Fruit fly (Drosophila melanogaster) whole organism, embryonic: Measurements from ENCODE around the gene feo.
A peak's percentile ranks its signal among the peaks of the same experiment; 100 is the strongest.

Source experiments
- Adf1 ChIP-seq: fragments of 200-800 bp; sonication (Bioruptor generic); IDR thresholded peaks from 2 replicates; pipeline ENCODE4 v1.3.6; 2022; ENCODE audit warnings: missing biosample characterization, missing genetic modification characterization
- Asciz ChIP-seq: fragments of 200-800 bp; sonication (Bioruptor generic); optimal IDR thresholded peaks from 2 replicates; lab custom pipeline; 2017; ENCODE audit warnings: missing biosample characterization, mild to moderate bottlenecking, missing genetic modification characterization, missing genetic modification reagents
- Atf-2 ChIP-seq: fragments of 200-800 bp; sonication (Bioruptor generic); optimal IDR thresholded peaks from 2 replicates; lab custom pipeline; 2016; ENCODE audit warnings: missing biosample characterization, missing genetic modification characterization
- Bgb ChIP-seq: fragments of 200-800 bp; sonication (Bioruptor generic); IDR thresholded peaks from 2 replicates; pipeline ENCODE4 v1.3.6; 2022; ENCODE audit warnings: missing biosample characterization, missing genetic modification characterization; ENCODE audit not compliant: partially characterized antibody
- CG10321 ChIP-seq: fragments of 200-800 bp; sonication (Bioruptor generic); IDR thresholded peaks from 2 replicates; pipeline ENCODE4 v1.3.6; 2022; ENCODE audit warnings: missing biosample characterization, missing genetic modification characterization
- CG13894 ChIP-seq: fragments of 200-800 bp; sonication (Bioruptor generic); optimal IDR thresholded peaks from 3 replicates; lab custom pipeline; 2018; ENCODE audit warnings: missing biosample characterization, mild to moderate bottlenecking, missing genetic modification characterization, moderate library complexity
- CG1832 ChIP-seq: fragments of 200-800 bp; sonication (Bioruptor generic); optimal IDR thresholded peaks from 2 replicates; lab custom pipeline; 2017; ENCODE audit warnings: missing biosample characterization, mild to moderate bottlenecking, missing genetic modification characterization, inconsistent platforms
- CG3163 ChIP-seq: fragments of 200-800 bp; sonication (Bioruptor generic); optimal IDR thresholded peaks from 3 replicates; lab custom pipeline; 2016; ENCODE audit warnings: missing biosample characterization, missing genetic modification characterization
- CG34376 ChIP-seq: fragments of 200-800 bp; sonication (Bioruptor generic); optimal IDR thresholded peaks from 2 replicates; lab custom pipeline; 2018; ENCODE audit warnings: missing biosample characterization, mild to moderate bottlenecking, missing genetic modification characterization
- CG4360 ChIP-seq: fragments of 200-800 bp; sonication (Bioruptor generic); IDR thresholded peaks from 2 replicates; pipeline ENCODE4 v1.3.6; 2022; ENCODE audit warnings: missing biosample characterization, missing genetic modification characterization
- CG6175 ChIP-seq: fragments of 200-800 bp; sonication (Bioruptor generic); IDR thresholded peaks from 3 replicates; pipeline ENCODE4 v1.3.6; 2022; ENCODE audit warnings: missing biosample characterization, missing genetic modification characterization
- CG6254 ChIP-seq: fragments of 200-800 bp; sonication (Bioruptor generic); optimal IDR thresholded peaks from 3 replicates; lab custom pipeline; 2017; ENCODE audit warnings: mild to moderate bottlenecking, missing biosample characterization, missing genetic modification reagents, missing genetic modification characterization
- CG8290 ChIP-seq, 3 experiments: fragments of 200-800 bp; sonication (Bioruptor generic); optimal IDR thresholded peaks; 2 replicates each; lab custom pipeline; 2016 to 2019; ENCODE audit warnings: missing biosample characterization in 3 of 3, missing genetic modification characterization in 3 of 3, mild to moderate bottlenecking in 2 of 3, moderate library complexity in 1 of 3
- CG8478 ChIP-seq: fragments of >200 bp; optimal IDR thresholded peaks from 2 replicates; lab custom pipeline; 2018
- CG8765 ChIP-seq: fragments of 200-800 bp; sonication (Bioruptor generic); IDR thresholded peaks from 2 replicates; pipeline ENCODE4 v1.3.6; 2022; ENCODE audit warnings: missing biosample characterization, missing genetic modification characterization
- CG8924 ChIP-seq: fragments of 200-800 bp; optimal IDR thresholded peaks from 3 replicates; lab custom pipeline; 2019; ENCODE audit warnings: missing biosample characterization, mild to moderate bottlenecking, missing genetic modification characterization, moderate library complexity
- CG9437 ChIP-seq: fragments of 200-800 bp; sonication (Bioruptor generic); optimal IDR thresholded peaks from 2 replicates; lab custom pipeline; 2018; ENCODE audit warnings: missing biosample characterization, mild to moderate bottlenecking, missing genetic modification characterization
- CG9609 ChIP-seq: fragments of 200-800 bp; sonication (Bioruptor generic); optimal IDR thresholded peaks from 3 replicates; lab custom pipeline; 2016; ENCODE audit warnings: missing biosample characterization, missing genetic modification characterization
- CHES-1-like ChIP-seq: fragments of 200-800 bp; sonication (Bioruptor generic); optimal IDR thresholded peaks from 2 replicates; lab custom pipeline; 2016; ENCODE audit warnings: missing biosample characterization, missing genetic modification characterization
- CrebB ChIP-seq: fragments of 200-800 bp; sonication (Bioruptor generic); optimal IDR thresholded peaks from 3 replicates; lab custom pipeline; 2018; ENCODE audit warnings: missing biosample characterization, mild to moderate bottlenecking, missing genetic modification characterization
- Deaf1 ChIP-seq: fragments of 200-800 bp; optimal IDR thresholded peaks from 3 replicates; lab custom pipeline; 2019; ENCODE audit warnings: missing biosample characterization, mild to moderate bottlenecking, missing genetic modification characterization, moderate library complexity
- E2f2 ChIP-seq: fragments of 200-800 bp; sonication (Bioruptor generic); IDR thresholded peaks from 2 replicates; pipeline ENCODE4 v1.3.6; 2022; ENCODE audit warnings: missing biosample characterization, missing genetic modification characterization
- HLH54F ChIP-seq: fragments of 200-800 bp; sonication (Bioruptor generic); optimal IDR thresholded peaks from 3 replicates; lab custom pipeline; 2016; ENCODE audit warnings: missing biosample characterization, missing genetic modification characterization
- Hr51 ChIP-seq, 2 experiments: fragments of 200-800 bp; sonication (Bioruptor generic); optimal IDR thresholded peaks; 2 replicates in 1 of 2; 3 replicates in 1 of 2; lab custom pipeline; 2016 to 2018; ENCODE audit warnings: missing biosample characterization in 2 of 2, missing genetic modification characterization in 2 of 2, mild to moderate bottlenecking in 1 of 2, moderate library complexity in 1 of 2
- Kr ChIP-seq: fragments of 200-800 bp; sonication (Bioruptor generic); optimal IDR thresholded peaks from 2 replicates; lab custom pipeline; 2017; ENCODE audit warnings: missing biosample characterization, mild to moderate bottlenecking, missing genetic modification characterization
- Mes4 ChIP-seq: fragments of 200-800 bp; sonication (Bioruptor generic); optimal IDR thresholded peaks from 2 replicates; lab custom pipeline; 2016; ENCODE audit warnings: missing biosample characterization, missing genetic modification characterization
- NC2β ChIP-seq: fragments of 200-800 bp; sonication (Bioruptor generic); optimal IDR thresholded peaks from 2 replicates; lab custom pipeline; 2016; ENCODE audit warnings: missing biosample characterization, missing genetic modification characterization
- Nf-YB ChIP-seq: fragments of 200-800 bp; sonication (Bioruptor generic); optimal IDR thresholded peaks from 3 replicates; lab custom pipeline; 2019; ENCODE audit warnings: missing biosample characterization, mild to moderate bottlenecking, missing genetic modification characterization, moderate library complexity
- Pdp1 ChIP-seq, 2 experiments: fragments of 200-800 bp; sonication (Bioruptor generic); optimal IDR thresholded peaks; 3 replicates each; lab custom pipeline; 2016; ENCODE audit warnings: missing biosample characterization in 2 of 2, missing genetic modification characterization in 2 of 2, mild to moderate bottlenecking in 1 of 2, moderate library complexity in 1 of 2
- Scr ChIP-seq: fragments of 200-800 bp; sonication (Bioruptor generic); IDR thresholded peaks from 2 replicates; pipeline ENCODE4 v1.3.6; 2022; ENCODE audit warnings: missing biosample characterization, missing genetic modification characterization; ENCODE audit not compliant: partially characterized antibody
- Sox102F ChIP-seq: fragments of 200-800 bp; sonication (Bioruptor generic); optimal IDR thresholded peaks from 2 replicates; lab custom pipeline; 2018; ENCODE audit warnings: missing biosample characterization, mild to moderate bottlenecking, missing genetic modification characterization, moderate library complexity
- Stat92E ChIP-seq, 3 experiments: fragments of >200 bp in 2 of 3; fragments of 200-800 bp in 1 of 3; sonication (Bioruptor generic) in 1 of 3; optimal IDR thresholded peaks; 2 replicates each; lab custom pipeline; 2017 to 2019; ENCODE audit warnings: missing biosample characterization in 3 of 3, missing genetic modification characterization in 3 of 3, mild to moderate bottlenecking in 1 of 3, moderate library complexity in 1 of 3
- Trl ChIP-seq, 3 experiments: fragments of >200 bp in 2 of 3; fragments of 200-800 bp in 1 of 3; sonication (Bioruptor generic) in 1 of 3; optimal IDR thresholded peaks; 2 replicates in 1 of 3; 3 replicates in 2 of 3; lab custom pipeline; 2016 to 2017; ENCODE audit warnings: missing biosample characterization in 1 of 3, missing genetic modification characterization in 1 of 3
- ap ChIP-seq: fragments of 200-800 bp; sonication (Bioruptor generic); IDR thresholded peaks from 2 replicates; pipeline ENCODE4 v1.3.6; 2022; ENCODE audit warnings: missing biosample characterization, missing genetic modification characterization
- bab2 ChIP-seq: fragments of 200-800 bp; sonication (Bioruptor generic); optimal IDR thresholded peaks from 2 replicates; lab custom pipeline; 2016; ENCODE audit warnings: missing biosample characterization, missing genetic modification characterization
- chinmo ChIP-seq: fragments of 200-800 bp; sonication (Bioruptor generic); IDR thresholded peaks from 4 replicates; pipeline ENCODE4 v1.3.6; 2022; ENCODE audit warnings: missing biosample characterization, missing genetic modification characterization; ENCODE audit not compliant: partially characterized antibody
- crol ChIP-seq: fragments of 200-800 bp; sonication (Bioruptor generic); IDR thresholded peaks from 2 replicates; pipeline ENCODE4 v1.3.6; 2022; ENCODE audit warnings: missing biosample characterization, missing genetic modification characterization
- ftz-f1 ChIP-seq: fragments of 200-800 bp; sonication (Bioruptor generic); optimal IDR thresholded peaks from 2 replicates; lab custom pipeline; 2016; ENCODE audit warnings: missing biosample characterization, missing genetic modification characterization
- gro ChIP-seq: fragments of 200-800 bp; sonication (Bioruptor generic); optimal IDR thresholded peaks from 2 replicates; lab custom pipeline; 2016; ENCODE audit warnings: missing biosample characterization, missing genetic modification characterization
- hbn ChIP-seq: fragments of 200-800 bp; sonication (Bioruptor generic); IDR thresholded peaks from 2 replicates; pipeline ENCODE4 v1.3.6; 2022; ENCODE audit warnings: missing biosample characterization, missing genetic modification characterization; ENCODE audit not compliant: partially characterized antibody
- mirr ChIP-seq: fragments of 200-800 bp; sonication (Bioruptor generic); optimal IDR thresholded peaks from 3 replicates; lab custom pipeline; 2018; ENCODE audit warnings: missing biosample characterization, mild to moderate bottlenecking, missing genetic modification characterization
- pita ChIP-seq: fragments of 200-800 bp; sonication (Bioruptor generic); optimal IDR thresholded peaks from 2 replicates; lab custom pipeline; 2017; ENCODE audit warnings: missing biosample characterization, mild to moderate bottlenecking, missing genetic modification characterization
- rib ChIP-seq: fragments of 200-800 bp; sonication (Bioruptor generic); IDR thresholded peaks from 2 replicates; pipeline ENCODE4 v1.3.6; 2022; ENCODE audit warnings: missing biosample characterization, missing genetic modification characterization
- sens-2 ChIP-seq: fragments of 200-800 bp; sonication (Bioruptor generic); IDR thresholded peaks from 2 replicates; pipeline ENCODE4 v1.3.6; 2022; ENCODE audit warnings: missing biosample characterization, missing genetic modification characterization
- slp2 ChIP-seq: fragments of 200-800 bp; sonication (Bioruptor generic); optimal IDR thresholded peaks from 2 replicates; lab custom pipeline; 2016; ENCODE audit warnings: missing biosample characterization, missing genetic modification characterization
- sqz ChIP-seq: fragments of 200-800 bp; sonication (Bioruptor generic); optimal IDR thresholded peaks from 3 replicates; lab custom pipeline; 2018; ENCODE audit warnings: missing biosample characterization, mild to moderate bottlenecking, missing genetic modification characterization
- tll ChIP-seq, 2 experiments: fragments of 200-800 bp in 1 of 2; fragments of >200 bp in 1 of 2; sonication (Bioruptor generic) in 1 of 2; optimal IDR thresholded peaks; 2 replicates each; lab custom pipeline; 2017 to 2019; ENCODE audit warnings: missing biosample characterization in 2 of 2, missing genetic modification characterization in 2 of 2, mild to moderate bottlenecking in 1 of 2, moderate library complexity in 1 of 2
- vvl ChIP-seq: fragments of 200-800 bp; sonication (Bioruptor generic); IDR thresholded peaks from 2 replicates; pipeline ENCODE4 v1.3.6; 2022; ENCODE audit warnings: missing biosample characterization, missing genetic modification characterization

feo gene

DNA sequence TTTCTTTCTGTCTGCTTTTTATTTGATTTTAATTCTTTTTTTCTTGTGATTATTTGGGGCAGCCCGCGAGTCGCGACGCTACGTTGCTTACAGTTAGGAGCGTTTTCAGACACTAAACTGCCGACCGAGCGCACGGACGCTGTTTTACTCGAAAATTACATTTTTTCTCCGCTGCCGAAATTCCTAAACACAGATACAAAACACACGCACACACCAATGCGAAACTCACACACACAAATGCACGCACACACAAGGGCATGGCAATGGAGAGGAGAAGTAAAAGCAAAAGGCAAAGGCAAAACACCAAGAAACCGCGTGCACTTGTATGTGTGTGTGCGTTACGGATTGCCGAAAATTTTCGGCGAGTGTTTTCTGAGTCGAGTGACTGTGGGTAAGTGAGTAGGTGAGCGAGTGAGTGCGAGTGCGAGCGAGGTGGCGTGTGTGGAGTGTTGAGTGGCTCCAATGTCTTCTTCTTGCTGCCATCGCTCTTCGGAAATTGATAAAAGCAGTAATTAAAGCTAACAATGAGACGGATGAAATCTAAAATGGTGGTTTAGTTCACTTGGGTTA lies 39.1 kb downstream of the feo start (continued):
- TF ChIP-seq rib (GFP tag; lab: Robert Waterston, UW) (peak; percentile 69; the same call in 1 of the 2 replicates), sens-2 (GFP tag; lab: Robert Waterston, UW) (no peak), CG8290 (GFP tag; optimal IDR thresholded peaks at IDR 0.05; lab: Kevin White, UChicago) (no peak), CG8290 (tag; optimal IDR thresholded peaks at IDR 0.05; lab: Kevin White, UChicago) (peak in 1 of 2 experiments; percentile 35), bab2 (GFP tag; lab: Kevin White, UChicago) (no peak), CG8924 (tag; lab: Kevin White, UChicago) (no peak), gro (GFP tag; lab: Kevin White, UChicago) (peak; percentile 46), CG9609 (no peak), Nf-YB (GFP tag; lab: Kevin White, UChicago) (peak; percentile 35), pita (GFP tag; lab: Kevin White, UChicago) (no peak), CG3163 (GFP tag; lab: Kevin White, UChicago) (peak; percentile 37), HLH54F (no peak), CG10321 (GFP tag; lab: Robert Waterston, UW) (no peak), CG34376 (GFP tag; lab: Kevin White, UChicago) (peak; percentile 62), hbn (GFP tag; lab: Robert Waterston, UW) (0 out of 2 replicates have a peak, but pooled peaks have one; percentile 14), Deaf1 (tag; lab: Kevin White, UChicago) (peak; percentile 84), CrebB (no peak), crol (GFP tag; lab: Robert Waterston, UW) (peak; percentile 70), CG8478 (lab: Kevin White, UChicago) (peak; percentile 92), Adf1 (GFP tag; lab: Robert Waterston, UW) (peak; percentile 89), Trl (optimal IDR thresholded peaks at IDR 0.05; lab: Kevin White, UChicago) (peak; percentile 45 to 73), Trl (GFP tag; optimal IDR thresholded peaks at IDR 0.05; lab: Kevin White, UChicago) (peak; percentile 24), Asciz (GFP tag; lab: Kevin White, UChicago) (peak; percentile 6), CG6175 (0 out of 3 replicates have a peak, but pooled peaks have one; percentile 46), NC2β (GFP tag; lab: Kevin White, UChicago) (no peak), Kr (GFP tag; lab: Kevin White, UChicago) (no peak), CG8765 (GFP tag; lab: Robert Waterston, UW) (0 out of 2 replicates have a peak, but pooled peaks have one; percentile 13), CG4360 (GFP tag; lab: Robert Waterston, UW) (peak; percentile 8; the same call in 1 of the 2 replicates), Pdp1 (GFP tag; optimal IDR thresholded peaks at IDR 0.05; lab: Kevin White, UChicago) (peak in 1 of 2 experiments; percentile 65), vvl (0 out of 2 replicates have a peak, but pooled peaks have one; percentile 21), Atf-2 (GFP tag; lab: Kevin White, UChicago) (no peak), Hr51 (GFP tag; optimal IDR thresholded peaks at IDR 0.05; lab: Kevin White, UChicago) (peak in 1 of 2 experiments; percentile 49), mirr (GFP tag; lab: Kevin White, UChicago) (peak; percentile 67), Stat92E (GFP tag; optimal IDR thresholded peaks at IDR 0.05; lab: Kevin White, UChicago) (peak in 1 of 3 experiments; percentile 49), Scr (peak; percentile 28; the same call in 1 of the 2 replicates), ftz-f1 (GFP tag; lab: Kevin White, UChicago) (peak; percentile 92), slp2 (GFP tag; lab: Kevin White, UChicago) (no peak), tll (GFP tag; optimal IDR thresholded peaks at IDR 0.05; lab: Kevin White, UChicago) (peak in 1 of 2 experiments; percentile 70), Bgb (GFP tag; lab: Robert Waterston, UW) (peak; percentile 75; the same call in 1 of the 2 replicates), sqz (GFP tag; lab: Kevin White, UChicago) (peak; percentile 27), E2f2 (GFP tag; lab: Robert Waterston, UW) (peak; percentile 16; the same call in 1 of the 2 replicates), ap (GFP tag; lab: Robert Waterston, UW) (no peak), chinmo (GFP tag; lab: Robert Waterston, UW) (peak; percentile 95), Mes4 (no peak), CG13894 (peak; percentile 27), CG1832 (GFP tag; lab: Kevin White, UChicago) (peak; percentile 46), CHES-1-like (GFP tag; lab: Kevin White, UChicago) (peak; percentile 24), Sox102F (GFP tag; lab: Kevin White, UChicago) (no peak), CG9437 (GFP tag; lab: Kevin White, UChicago) (peak; percentile 1), CG6254 (GFP tag; lab: Kevin White, UChicago) (no peak)
